Comparison of ENCODE assay signal across 2 fruit fly cellular contexts in genomic region chr3L:11443474-11444080, dm6.
A peak's percentile ranks its signal among the peaks of the same experiment; 100 is the strongest.
TF ChIP-seq lines count a peak whose summit lies in the region.

No protein-coding gene starts in this region.

TF ChIP-seq in whole organism, embryonic, 481 proteins besides CTCF, POLR2A, EP300 and RAD21 (continued from another document):
- peak; percentile 30 for TF ChIP-seq PHDP (tag; optimal IDR thresholded peaks at IDR 0.05; lab: Kevin White, UChicago)
- TF ChIP-seq dmrt99B (tag; optimal IDR thresholded peaks at IDR 0.05; lab: Kevin White, UChicago), result peak; percentile 39
- peak; percentile 12 for TF ChIP-seq CG10267 (tag; optimal IDR thresholded peaks at IDR 0.05; lab: Kevin White, UChicago)
- TF ChIP-seq CG14441 (GFP tag; IDR thresholded peaks at IDR 0.05; lab: Robert Waterston, UW), result no peak
- peak; percentile 18 for TF ChIP-seq phol (tag; optimal IDR thresholded peaks at IDR 0.05; lab: Kevin White, UChicago)
- TF ChIP-seq CG9437 (GFP tag; optimal IDR thresholded peaks at IDR 0.05; lab: Kevin White, UChicago), result peak; percentile 3
- peak; percentile 34 for TF ChIP-seq CG12769 (tag; optimal IDR thresholded peaks at IDR 0.05; lab: Kevin White, UChicago)
- TF ChIP-seq ATbp (GFP tag; optimal IDR thresholded peaks at IDR 0.05; lab: Kevin White, UChicago), result peak; percentile 38
- TF ChIP-seq CG31441 (GFP tag; IDR thresholded peaks at IDR 0.05; lab: Robert Waterston, UW), result peak; percentile 36; the same call in 1 of the 2 replicates
- 0 out of 2 replicates have a peak, but pooled peaks have one; percentile 12 for TF ChIP-seq CG14014 (GFP tag; IDR thresholded peaks at IDR 0.05; lab: Robert Waterston, UW)
- peak; percentile 2 for TF ChIP-seq CG17385 (GFP tag; optimal IDR thresholded peaks at IDR 0.05; lab: Kevin White, UChicago)
- TF ChIP-seq D19A (tag; optimal IDR thresholded peaks at IDR 0.05; lab: Kevin White, UChicago), result no peak
- TF ChIP-seq NfI (GFP tag; optimal IDR thresholded peaks at IDR 0.05; lab: Kevin White, UChicago), result peak; percentile 5
- TF ChIP-seq CoRest (tag; optimal IDR thresholded peaks at IDR 0.05; lab: Kevin White, UChicago), result peak; percentile 40
- TF ChIP-seq Ssrp (tag; optimal IDR thresholded peaks at IDR 0.05; lab: Kevin White, UChicago), result peak; percentile 49
- TF ChIP-seq rib (GFP tag; IDR thresholded peaks at IDR 0.05; lab: Robert Waterston, UW), result no peak
- TF ChIP-seq CG15601 (tag; optimal IDR thresholded peaks at IDR 0.05; lab: Kevin White, UChicago), result peak; percentile 11
- TF ChIP-seq Sox102F (GFP tag; optimal IDR thresholded peaks at IDR 0.05; lab: Kevin White, UChicago), result peak; percentile 61
- TF ChIP-seq CG13424 (tag; optimal IDR thresholded peaks at IDR 0.05; lab: Kevin White, UChicago), result peak; percentile 33
- TF ChIP-seq CG11504 (tag; optimal IDR thresholded peaks at IDR 0.05; lab: Kevin White, UChicago), result peak; percentile 62
- no peak for TF ChIP-seq Stat92E (GFP tag; optimal IDR thresholded peaks at IDR 0.05; lab: Kevin White, UChicago)
- TF ChIP-seq Doc3 (GFP tag; IDR thresholded peaks at IDR 0.05; lab: Robert Waterston, UW; ENCODE audit: partially characterized antibody), result no peak
- peak; percentile 66 for TF ChIP-seq CG2712 (tag; optimal IDR thresholded peaks at IDR 0.05; lab: Kevin White, UChicago)
- peak; percentile 33 for TF ChIP-seq CG14710 (tag; optimal IDR thresholded peaks at IDR 0.05; lab: Kevin White, UChicago)
- no peak for TF ChIP-seq corto (GFP tag; optimal IDR thresholded peaks at IDR 0.05; lab: Kevin White, UChicago)
- TF ChIP-seq Hr78 (GFP tag; optimal IDR thresholded peaks at IDR 0.05; lab: Kevin White, UChicago), result peak in 1 of 2 experiments; percentile 9
- peak; percentile 48 for TF ChIP-seq CG12391 (tag; optimal IDR thresholded peaks at IDR 0.05; lab: Kevin White, UChicago)
- TF ChIP-seq crp (GFP tag; optimal IDR thresholded peaks at IDR 0.05; lab: Kevin White, UChicago), result no peak
- peak; percentile 71 for TF ChIP-seq gem (tag; optimal IDR thresholded peaks at IDR 0.05; lab: Kevin White, UChicago)
- peak; percentile 16; the same call in 1 of the 3 replicates for TF ChIP-seq row (GFP tag; IDR thresholded peaks at IDR 0.05; lab: Robert Waterston, UW)
- peak in 1 of 2 experiments; percentile 57 for TF ChIP-seq Hr51 (GFP tag; optimal IDR thresholded peaks at IDR 0.05; lab: Kevin White, UChicago)
- peak; percentile 82 for TF ChIP-seq Sry-β (GFP tag; optimal IDR thresholded peaks at IDR 0.05; lab: Kevin White, UChicago)
- no peak for TF ChIP-seq en (GFP tag; optimal IDR thresholded peaks at IDR 0.05; lab: Kevin White, UChicago)
- TF ChIP-seq Hmr (GFP tag; optimal IDR thresholded peaks at IDR 0.05; lab: Kevin White, UChicago), result peak; percentile 2
- no peak for TF ChIP-seq fu2 (GFP tag; optimal IDR thresholded peaks at IDR 0.05; lab: Kevin White, UChicago)
- 0 out of 3 replicates have a peak, but pooled peaks have one; percentile 48 for TF ChIP-seq CG6175 (GFP tag; IDR thresholded peaks at IDR 0.05; lab: Robert Waterston, UW)
- peak; percentile 29 for TF ChIP-seq CG10979 (tag; optimal IDR thresholded peaks at IDR 0.05; lab: Kevin White, UChicago)
- TF ChIP-seq CG2678 (tag; optimal IDR thresholded peaks at IDR 0.05; lab: Kevin White, UChicago), result peak; percentile 65
- peak; percentile 10 for TF ChIP-seq tap (tag; optimal IDR thresholded peaks at IDR 0.05; lab: Kevin White, UChicago)
- TF ChIP-seq ci (GFP tag; IDR thresholded peaks at IDR 0.05; lab: Robert Waterston, UW), result peak; percentile 46; the same call in 1 of the 3 replicates
- TF ChIP-seq oc (tag; optimal IDR thresholded peaks at IDR 0.05; lab: Kevin White, UChicago), result no peak
- peak; percentile 42 for TF ChIP-seq CG8924 (tag; optimal IDR thresholded peaks at IDR 0.05; lab: Kevin White, UChicago)
- no peak for TF ChIP-seq insv (GFP tag; optimal IDR thresholded peaks at IDR 0.05; lab: Kevin White, UChicago)
- peak; percentile 9 for TF ChIP-seq Meics (GFP tag; optimal IDR thresholded peaks at IDR 0.05; lab: Kevin White, UChicago)
- TF ChIP-seq zfh1 (GFP tag; IDR thresholded peaks at IDR 0.05; lab: Robert Waterston, UW), result no peak
- TF ChIP-seq Med (GFP tag; lab: Kevin White, UChicago), result peak; percentile 17
- no peak for TF ChIP-seq CG9609 (GFP tag; optimal IDR thresholded peaks at IDR 0.05; lab: Kevin White, UChicago)
- TF ChIP-seq nmo (GFP tag; optimal IDR thresholded peaks at IDR 0.05; lab: Kevin White, UChicago), result peak; percentile 44
- TF ChIP-seq CG11456 (GFP tag; IDR thresholded peaks at IDR 0.05; lab: Robert Waterston, UW), result 0 out of 3 replicates have a peak, but pooled peaks have one; percentile 57
- peak; percentile 42; the same call in 2 of the 3 replicates for TF ChIP-seq CG17361 (GFP tag; IDR thresholded peaks at IDR 0.05; lab: Robert Waterston, UW)
- TF ChIP-seq Sox100B (GFP tag; optimal IDR thresholded peaks at IDR 0.05; lab: Kevin White, UChicago), result peak; percentile 48
- no peak for TF ChIP-seq CG4404 (GFP tag; IDR thresholded peaks at IDR 0.05; lab: Robert Waterston, UW)
- TF ChIP-seq dmrt11E (tag; optimal IDR thresholded peaks at IDR 0.05; lab: Kevin White, UChicago), result peak; percentile 16

TF ChIP-seq in whole organism, prepupa, 60 proteins besides CTCF, POLR2A, EP300 and RAD21 (continued from another document):
- no peak for TF ChIP-seq CG11762 (GFP tag; optimal IDR thresholded peaks at IDR 0.05; lab: Kevin White, UChicago; ENCODE audit: insufficient read depth)
